Worm (Caenorhabditis elegans): ENCODE results near the gene sec-22.
A peak's percentile ranks its signal among the peaks of the same experiment; 100 is the strongest.

sec-22 gene

ce11 chrX:1046156-1046831 lies 10.9 kb downstream of the sec-22 start, which contains the start of gene vpat-1 (continued):
- TF ChIP-seq saeg-2 (GFP tag; IDR thresholded peaks at IDR 0.05) = no peak
- peak; percentile 87 for TF ChIP-seq pqm-1 (tag; optimal IDR thresholded peaks at IDR 0.05)
- no peak for TF ChIP-seq nhr-102 (tag; optimal IDR thresholded peaks at IDR 0.05)
- no peak for TF ChIP-seq nhr-11 (tag; optimal IDR thresholded peaks at IDR 0.05)
- TF ChIP-seq dpl-1 (GFP tag; optimal IDR thresholded peaks at IDR 0.05) = no peak
- no peak for TF ChIP-seq lin-1 (GFP tag; IDR thresholded peaks at IDR 0.05)
- TF ChIP-seq mdl-1 (tag; optimal IDR thresholded peaks at IDR 0.05) = no peak
- TF ChIP-seq jun-1 (tag; optimal IDR thresholded peaks at IDR 0.05) = no peak
- no peak for TF ChIP-seq Y48G9A.11 (GFP tag; IDR thresholded peaks at IDR 0.05)
- TF ChIP-seq duxl-1 (tag; optimal IDR thresholded peaks at IDR 0.05; ENCODE audit: poor library complexity) = no peak
- TF ChIP-seq lin-29 (GFP tag; IDR thresholded peaks at IDR 0.05) = no peak
- no peak for TF ChIP-seq daf-19 (GFP tag; conservative IDR thresholded peaks at IDR 0.05)
- no peak for TF ChIP-seq skn-1 (tag; optimal IDR thresholded peaks at IDR 0.05)
- TF ChIP-seq spr-3 (GFP tag; optimal IDR thresholded peaks at IDR 0.05) = no peak
- TF ChIP-seq dmd-9 (GFP tag; IDR thresholded peaks at IDR 0.05) = no peak
- TF ChIP-seq zip-2 (tag; optimal IDR thresholded peaks at IDR 0.05) = no peak
- TF ChIP-seq unc-39 (tag; optimal IDR thresholded peaks at IDR 0.05) = no peak
- TF ChIP-seq fkh-10 (GFP tag; optimal IDR thresholded peaks at IDR 0.05) = no peak
- no peak for TF ChIP-seq lin-39 (tag; optimal IDR thresholded peaks at IDR 0.05)
- no peak for TF ChIP-seq tag-97 (GFP tag; IDR thresholded peaks at IDR 0.05)
- TF ChIP-seq nhr-10 (tag; optimal IDR thresholded peaks at IDR 0.05) = no peak
- no peak for TF ChIP-seq zfp-2 (tag; optimal IDR thresholded peaks at IDR 0.05)
- TF ChIP-seq dmd-8 (GFP tag; IDR thresholded peaks at IDR 0.05) = no peak
- no peak for TF ChIP-seq egl-27 (tag; optimal IDR thresholded peaks at IDR 0.05)
- TF ChIP-seq ces-1 (GFP tag; optimal IDR thresholded peaks at IDR 0.05) = no peak
- TF ChIP-seq snpc-4 (tag; optimal IDR thresholded peaks at IDR 0.05) = no peak

ce11 chrX:1051041-1051440 lies 15.7 kb downstream of the sec-22 start:
- peak; percentile 18 for TF ChIP-seq mxl-3 (GFP tag; optimal IDR thresholded peaks at IDR 0.05)
- TF ChIP-seq unc-62 (GFP tag; optimal IDR thresholded peaks at IDR 0.05 in 1 of 2) = peak in 1 of 2 experiments; percentile 77
- TF ChIP-seq unc-62 (tag; optimal IDR thresholded peaks at IDR 0.05) = no peak
- TF ChIP-seq daf-16 (GFP tag; optimal IDR thresholded peaks at IDR 0.05) = peak in 1 of 2 experiments; percentile 69
- no peak for TF ChIP-seq daf-16 (tag; optimal IDR thresholded peaks at IDR 0.05)
- TF ChIP-seq nhr-11 (tag; optimal IDR thresholded peaks at IDR 0.05) = peak; percentile 52
- TF ChIP-seq F37D6.2 (tag; optimal IDR thresholded peaks at IDR 0.05) = no peak
- no peak for TF ChIP-seq F26F4.8 (GFP tag; conservative IDR thresholded peaks at IDR 0.05)
- peak; percentile 43 for TF ChIP-seq hlh-11 (tag; optimal IDR thresholded peaks at IDR 0.05)

- TF ChIP-seq mep-1 (tag; optimal IDR thresholded peaks at IDR 0.05) = no peak
- no peak for TF ChIP-seq mes-2 (tag; optimal IDR thresholded peaks at IDR 0.05; ENCODE audit: poor library complexity, severe bottlenecking)
- TF ChIP-seq pqm-1 (tag; optimal IDR thresholded peaks at IDR 0.05) = no peak
- TF ChIP-seq skn-1 (tag; optimal IDR thresholded peaks at IDR 0.05) = no peak
- no peak for TF ChIP-seq nhr-42 (GFP tag; IDR thresholded peaks at IDR 0.05)
- no peak for TF ChIP-seq lin-13 (GFP tag; optimal IDR thresholded peaks at IDR 0.05)
- TF ChIP-seq zip-2 (tag; optimal IDR thresholded peaks at IDR 0.05) = no peak
- TF ChIP-seq php-3 (GFP tag; IDR thresholded peaks at IDR 0.05) = no peak
- TF ChIP-seq mdl-1 (tag; optimal IDR thresholded peaks at IDR 0.05) = no peak
- no peak for TF ChIP-seq lin-15B (tag; optimal IDR thresholded peaks at IDR 0.05)
- TF ChIP-seq spr-3 (GFP tag; optimal IDR thresholded peaks at IDR 0.05) = no peak
Measured at ce11 chrX:1052960-1053359, 17.6 kb downstream of the sec-22 start.

Measured in whole organism, L4 larva.